Fruit fly (Drosophila melanogaster) whole organism, larva: ENCODE results near the gene EndoGI.

ENCODE experiments used
- noc ChIP-seq: fragments of 200-800 bp; sonication (Bioruptor generic); optimal IDR thresholded peaks from 3 replicates; lab custom pipeline; 2019; ENCODE audit warnings: missing biosample characterization, mild to moderate bottlenecking, missing genetic modification characterization, moderate library complexity

Gene EndoGI

DNA sequence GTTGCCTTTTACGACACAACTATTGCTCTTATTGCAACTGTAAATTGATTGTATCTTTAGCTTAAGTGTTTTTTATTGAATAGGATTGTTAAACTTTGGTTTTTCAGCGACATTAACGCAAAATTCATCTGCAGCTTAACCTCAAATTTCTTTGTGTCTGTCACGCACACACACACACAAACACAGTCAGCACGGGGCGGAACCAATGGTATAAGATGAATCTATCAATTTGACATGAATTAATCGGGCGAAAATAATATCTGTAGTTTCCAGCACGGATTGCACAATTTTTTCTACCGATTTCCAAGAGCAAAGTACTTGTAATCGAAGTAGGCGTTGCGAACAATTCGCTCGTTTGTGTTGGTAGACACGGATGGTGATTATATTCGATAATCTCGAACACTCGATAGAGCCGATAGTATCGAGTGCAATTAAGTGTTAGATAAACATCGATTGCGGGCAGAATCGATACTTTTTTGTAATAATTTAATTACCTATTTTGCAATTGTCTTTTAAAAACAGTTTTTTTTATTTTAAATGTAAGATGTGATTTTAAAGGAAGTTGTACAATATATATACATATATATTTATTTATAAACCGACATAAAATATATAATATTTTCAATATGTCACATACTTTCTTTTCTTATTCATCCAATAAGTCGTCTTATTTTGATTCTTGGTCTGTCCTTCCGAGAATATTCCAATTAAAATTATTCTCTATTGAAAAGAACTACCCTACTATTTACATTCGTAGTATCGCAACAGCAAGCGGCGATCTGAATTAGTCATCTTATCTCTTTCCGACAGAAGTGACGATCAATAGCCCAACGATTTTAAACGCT is at the start of gene EndoGI, which contains the start of gene PRL-1:
Gene EndoGI (plus strand): TSS at position 462 of the 845 bp plus-strand sequence.
Gene PRL-1 (minus strand): TSS at position 380 of the 845 bp plus-strand sequence.
- peak; percentile 88 for TF ChIP-seq noc (tag; lab: Kevin White, UChicago)

DNA sequence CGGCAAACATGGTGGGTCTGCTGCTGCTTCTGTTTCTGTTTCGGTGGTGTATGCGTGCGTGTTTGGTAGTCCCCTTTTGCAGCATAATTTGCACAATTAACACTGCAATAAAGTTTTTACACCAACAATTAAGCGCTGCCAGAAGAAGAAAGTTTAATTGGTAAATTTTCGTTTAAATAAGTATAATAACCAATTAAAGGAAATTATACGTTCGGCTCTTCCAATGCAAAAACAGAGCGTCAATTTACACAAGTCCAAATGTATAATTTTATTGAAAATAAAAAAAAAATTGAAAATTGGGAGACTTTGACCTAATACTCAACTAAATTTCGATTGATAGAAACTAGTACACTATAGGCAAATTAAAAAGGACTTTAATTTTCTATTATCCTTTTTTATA is 46.3 kb upstream of the EndoGI start, which contains the start of gene CG31819:
Gene CG31819 (plus strand): TSS at position 301 of the 400 bp plus-strand sequence.
- no peak for TF ChIP-seq noc (tag; lab: Kevin White, UChicago)

DNA sequence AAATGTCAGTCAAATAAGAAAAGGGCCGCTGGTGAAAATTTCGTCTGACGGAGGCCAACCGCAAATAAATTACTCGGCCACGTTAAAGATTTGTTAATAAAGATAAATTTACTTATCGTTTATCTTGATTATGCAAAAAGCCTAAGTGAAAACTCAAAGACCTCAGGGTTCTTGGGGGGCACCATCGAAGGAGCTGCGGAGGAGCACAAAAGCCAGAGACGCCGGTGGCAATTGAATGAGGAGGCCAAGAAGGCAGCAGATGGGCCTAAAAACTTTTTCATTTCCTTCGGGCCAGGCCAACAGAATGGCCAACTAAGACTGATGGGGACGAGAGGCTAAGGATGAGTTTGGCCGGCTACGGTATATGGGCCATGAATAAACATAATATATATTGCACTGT is 41.2 kb upstream of the EndoGI start:
- TF ChIP-seq noc (tag; lab: Kevin White, UChicago), result no peak

DNA sequence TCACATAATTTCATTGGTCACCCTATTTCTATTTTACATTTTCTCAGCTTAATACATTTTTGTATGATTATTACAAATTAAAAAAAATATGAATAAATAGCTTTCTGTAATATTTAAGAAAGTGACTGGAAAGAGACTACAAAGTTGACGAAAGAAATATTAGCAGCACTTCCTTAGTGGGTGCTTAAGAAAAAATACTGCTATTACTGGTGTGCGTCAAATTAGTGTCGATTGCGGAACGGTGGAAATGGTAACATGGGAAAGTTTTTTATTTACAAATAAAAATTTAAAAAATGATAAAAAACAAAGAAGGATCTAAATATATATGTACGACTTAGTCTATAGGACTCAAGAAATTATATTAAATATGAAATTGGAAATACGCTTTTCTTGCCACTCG is 33.5 kb upstream of the EndoGI start:
- TF ChIP-seq noc (tag; lab: Kevin White, UChicago), result no peak

DNA sequence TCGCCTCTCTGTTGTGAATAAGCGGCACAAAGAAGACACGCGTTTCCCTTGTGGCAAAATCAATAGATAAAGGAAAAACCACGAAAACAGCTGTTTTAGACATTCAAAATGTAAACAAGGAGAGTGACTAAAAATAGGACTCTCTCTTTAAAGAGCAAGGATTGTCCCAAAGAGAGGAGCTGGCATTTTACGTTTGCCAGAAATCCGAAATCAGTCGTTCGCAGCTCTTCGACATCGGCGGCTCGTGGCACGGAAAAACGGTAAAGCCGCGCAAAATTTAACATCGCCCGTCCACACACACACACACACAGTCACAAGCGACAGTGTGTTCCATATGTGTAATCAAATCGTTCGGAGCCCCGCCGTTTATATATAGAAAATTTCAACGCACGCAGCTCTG is 26.2 kb upstream of the EndoGI start, which contains the start of gene Ca-Ma2d:
Gene Ca-Ma2d (plus strand): TSS at position 211 of the 400 bp plus-strand sequence.
- TF ChIP-seq noc (tag; lab: Kevin White, UChicago), result no peak

DNA sequence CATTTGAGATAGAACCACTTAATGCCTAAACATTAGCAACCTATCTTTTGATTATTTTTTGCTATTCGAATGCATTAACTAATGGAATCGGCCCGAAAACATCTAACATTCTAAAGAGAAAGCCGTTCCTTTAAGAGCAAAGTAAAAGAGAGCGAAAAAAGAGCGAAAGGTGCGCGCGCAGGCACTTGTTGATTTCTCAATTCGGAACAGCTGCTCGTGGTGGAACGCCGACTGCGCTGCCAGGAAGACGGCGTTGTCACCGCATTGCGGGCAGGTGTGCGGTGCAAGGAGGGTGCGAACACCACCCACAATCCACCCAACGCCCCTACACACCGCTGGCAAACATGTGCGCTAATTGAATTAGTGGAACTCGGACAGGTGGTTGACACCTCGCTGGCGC is 22.7 kb upstream of the EndoGI start:
- no peak for TF ChIP-seq noc (tag; lab: Kevin White, UChicago)

DNA sequence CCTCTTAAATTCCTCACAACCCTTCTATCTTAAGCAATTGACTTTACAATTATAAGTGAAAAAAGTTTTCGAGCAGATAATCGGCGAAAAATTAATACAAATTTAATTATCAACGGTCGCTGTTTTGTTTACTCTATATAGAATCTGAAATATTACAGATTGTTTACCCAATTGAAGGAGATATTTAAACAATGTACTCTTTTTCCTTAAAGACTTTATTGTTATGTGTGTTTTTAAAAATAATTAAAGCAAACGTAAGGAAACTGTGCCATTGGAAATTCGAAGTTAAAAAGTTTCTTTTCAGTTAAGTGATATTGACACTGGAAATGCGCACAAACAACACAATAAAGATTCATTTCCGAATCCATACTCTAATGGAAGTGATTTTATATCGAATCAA is 15.8 kb upstream of the EndoGI start, which contains the start of gene CG42818:
Gene CG42818 (plus strand): TSS at position 301 of the 400 bp plus-strand sequence.
- TF ChIP-seq noc (tag; lab: Kevin White, UChicago), result no peak

DNA sequence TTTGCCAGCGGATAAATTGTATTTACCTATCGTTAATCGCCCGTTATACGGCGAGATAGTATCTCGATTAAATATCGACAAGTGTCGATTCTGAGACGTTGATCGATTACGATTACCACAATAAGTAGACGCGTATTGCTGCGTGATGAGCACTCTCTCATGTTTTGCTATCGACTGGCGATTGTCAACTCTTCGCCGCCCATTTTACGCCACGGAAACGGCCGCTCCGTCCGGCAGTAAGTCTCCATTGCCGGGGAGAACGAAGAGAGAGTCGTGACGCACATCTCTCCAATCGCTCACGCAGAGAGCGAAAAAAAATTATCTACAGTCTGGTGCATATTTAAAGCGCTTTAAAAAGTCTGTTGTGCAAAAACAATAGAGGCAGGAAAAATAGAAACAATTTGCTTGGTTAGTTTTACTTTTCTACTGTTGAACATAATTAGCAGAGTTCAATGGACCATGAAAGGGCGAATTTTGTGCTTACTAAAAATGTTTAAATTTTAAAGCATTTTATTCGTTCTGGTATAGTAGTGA is 5.8 kb upstream of the EndoGI start, which contains the start of gene CG46309:
Gene CG46309 (minus strand): TSS at position 191 of the 534 bp plus-strand sequence.
- peak; percentile 36 for TF ChIP-seq noc (tag; lab: Kevin White, UChicago)

DNA sequence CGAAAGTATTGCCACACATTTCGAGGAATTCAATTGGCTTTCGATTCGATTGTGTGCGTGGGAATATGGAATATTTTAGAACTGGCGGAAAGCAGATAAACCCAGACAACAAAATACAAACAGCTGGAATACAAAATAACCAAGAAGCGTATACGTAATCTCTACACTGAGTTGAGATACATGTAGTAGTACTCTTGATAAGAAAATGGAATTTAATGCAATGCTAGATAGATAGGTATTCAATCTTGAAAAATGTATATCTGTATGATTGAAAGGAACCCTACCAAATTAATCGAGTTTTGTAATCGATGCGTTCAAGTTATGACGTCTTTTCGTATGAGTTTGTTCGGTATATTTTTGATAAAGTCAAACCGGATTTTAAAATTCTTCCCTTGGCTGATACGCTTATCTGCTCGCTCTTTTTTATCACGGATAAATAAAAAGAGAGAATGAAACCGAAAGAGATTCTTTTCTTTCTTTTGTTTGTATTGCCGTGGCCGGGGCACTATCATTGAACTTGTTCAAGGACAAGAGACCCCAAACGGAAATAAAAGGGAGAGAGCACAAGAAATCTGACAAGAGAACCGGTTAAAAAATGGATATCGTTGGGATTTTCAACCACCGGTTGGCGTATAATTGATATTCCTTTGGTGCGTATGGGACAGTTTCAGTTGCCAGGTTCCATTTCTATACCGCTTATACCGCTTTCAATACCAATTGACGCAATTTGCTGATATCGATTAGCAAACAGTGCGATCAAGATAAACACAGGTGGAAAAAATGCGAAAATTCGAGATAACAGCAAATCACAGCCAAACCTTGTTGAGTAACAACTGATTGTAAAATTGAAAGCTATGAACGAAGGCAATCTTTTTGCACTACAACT is 2.0 kb upstream of the EndoGI start:
- no peak for TF ChIP-seq noc (tag; lab: Kevin White, UChicago)

DNA sequence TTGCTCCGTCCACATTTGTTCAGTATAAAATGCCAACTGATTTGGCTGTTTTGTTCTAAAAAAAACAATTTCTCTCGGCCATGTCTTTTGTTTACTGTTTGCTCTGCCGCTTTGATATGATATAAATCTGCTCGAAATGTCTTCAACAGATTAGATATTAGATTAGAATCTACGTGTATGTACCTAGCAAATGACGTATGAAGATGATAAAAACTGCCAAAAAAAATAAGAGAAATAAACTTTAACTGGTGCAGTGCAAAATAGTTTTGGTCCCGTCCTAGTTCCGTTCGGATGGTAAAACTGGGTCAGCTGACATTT is 1.4 kb upstream of the EndoGI start:
- TF ChIP-seq noc (tag; lab: Kevin White, UChicago), result no peak

DNA sequence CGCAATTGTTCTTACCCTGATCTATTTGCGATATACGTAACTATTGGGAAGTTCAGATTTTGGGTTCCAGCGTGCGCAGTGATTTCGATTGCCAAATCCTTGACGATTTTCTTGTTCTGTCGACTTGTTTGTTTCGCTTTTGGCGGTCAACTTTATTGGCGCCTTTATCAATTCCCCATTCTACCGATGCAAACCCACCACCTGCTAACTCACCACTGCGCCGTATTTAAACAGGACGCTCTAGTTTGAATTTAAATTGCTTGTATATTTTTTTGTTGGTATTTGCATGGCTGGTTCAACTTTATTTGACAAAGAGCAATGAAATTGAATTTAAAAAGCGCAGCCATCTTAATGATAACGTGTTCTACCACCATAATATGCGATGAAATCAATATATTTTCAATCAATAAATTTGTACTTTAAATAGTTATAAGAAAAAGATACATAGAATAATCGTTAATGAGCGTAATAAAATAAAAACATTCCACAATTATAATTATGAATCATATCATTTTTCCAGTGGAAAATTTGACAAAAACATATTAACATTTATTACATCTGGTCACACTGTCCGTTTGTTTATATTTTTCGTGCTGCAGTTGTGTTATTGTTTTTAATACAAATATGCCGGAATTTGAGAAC is 4.2 kb downstream of the EndoGI start, which contains the start of the genes twe and CG4935:
Gene twe (minus strand): TSS at position 302 of the 642 bp plus-strand sequence.
Gene CG4935 (plus strand): TSS at position 566 of the 642 bp plus-strand sequence.
- no peak for TF ChIP-seq noc (tag; lab: Kevin White, UChicago)

DNA sequence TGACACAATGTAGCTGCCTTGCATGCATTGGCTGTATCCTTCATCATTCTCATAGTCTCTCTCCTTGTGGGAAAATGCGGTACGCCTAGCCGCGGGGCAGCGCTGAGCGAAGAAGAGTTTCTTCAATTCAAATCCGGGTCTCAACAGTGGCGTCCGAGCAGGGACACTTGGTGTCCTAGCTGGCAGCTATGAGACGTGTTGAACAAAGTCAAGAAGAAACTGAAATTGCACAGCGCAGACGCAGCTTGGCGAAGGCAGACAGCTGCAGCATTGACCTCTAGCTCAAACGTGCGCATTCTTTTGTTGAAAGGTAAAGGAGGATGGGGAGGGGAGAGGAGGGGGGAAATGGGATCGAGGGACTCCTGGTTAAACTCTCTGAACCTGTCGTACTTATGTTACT is 6.2 kb downstream of the EndoGI start:
- no peak for TF ChIP-seq noc (tag; lab: Kevin White, UChicago)

DNA sequence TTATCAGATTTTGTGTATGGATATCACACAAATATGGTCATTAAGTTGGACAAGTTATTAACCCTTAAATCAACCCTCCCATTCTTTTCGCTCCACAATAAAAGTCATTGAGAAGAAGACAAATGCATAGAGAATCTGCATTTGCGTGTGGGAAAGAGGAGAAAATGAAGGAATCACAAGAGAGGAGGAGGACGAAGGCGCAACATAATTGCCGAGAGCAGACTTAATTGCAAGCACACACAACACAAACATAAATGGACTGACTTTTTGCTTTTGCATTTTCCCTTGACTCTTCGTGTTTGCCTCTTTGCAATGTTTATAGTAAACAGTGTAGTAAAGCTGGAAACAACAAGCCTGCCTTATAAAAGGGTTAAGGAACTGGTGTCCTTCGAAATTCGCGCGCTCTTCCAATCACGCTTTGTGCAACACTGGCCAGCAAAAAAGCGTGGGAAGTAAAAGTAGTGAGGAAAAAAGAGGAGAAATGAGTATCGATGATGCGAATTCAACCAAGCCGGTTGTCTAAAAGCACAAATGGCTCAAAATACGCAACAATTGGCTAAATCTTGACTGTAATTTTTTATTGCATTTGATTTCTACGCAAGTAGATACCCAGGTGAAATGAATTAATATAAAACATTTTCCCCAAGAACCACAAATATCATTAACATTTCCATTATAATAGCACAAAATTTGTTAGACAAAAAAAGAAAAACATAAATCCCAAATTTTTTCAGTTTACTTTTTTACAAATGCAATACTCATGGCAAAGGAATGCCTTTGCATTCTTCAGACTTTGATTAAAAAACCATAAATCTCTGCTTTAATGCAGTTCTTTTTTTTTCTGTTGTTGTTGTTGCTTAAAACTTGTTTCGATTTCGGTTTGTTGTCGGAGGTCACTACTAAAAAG is 9.9 kb downstream of the EndoGI start:
- no peak for TF ChIP-seq noc (tag; lab: Kevin White, UChicago)

DNA sequence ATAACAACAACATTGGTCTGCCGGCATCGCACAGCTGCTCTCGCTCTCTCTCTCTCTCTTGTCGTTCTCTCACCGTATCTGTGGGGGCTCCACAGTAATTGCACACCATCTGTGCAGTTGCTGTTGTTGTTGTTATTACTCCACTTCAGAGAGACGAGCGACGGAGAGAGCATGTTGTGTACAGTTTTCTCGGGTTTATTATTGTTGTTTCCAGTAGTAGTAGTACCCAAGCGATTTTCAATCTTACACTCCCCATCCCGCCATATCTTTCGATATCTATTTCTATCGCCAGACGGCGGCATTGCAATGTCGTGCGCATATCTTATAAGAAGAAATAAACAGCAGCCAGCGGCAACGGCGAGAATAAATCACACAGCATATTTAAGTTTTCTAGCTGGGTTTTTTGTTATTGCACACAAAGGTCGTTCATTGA is 10.6 kb downstream of the EndoGI start:
- no peak for TF ChIP-seq noc (tag; lab: Kevin White, UChicago)
